Worm (Caenorhabditis elegans) whole organism, L4 larva: ENCODE results near the gene T02D1.8.

ENCODE experiments used
- attf-4 ChIP-seq: sonication (generic microtip); optimal IDR thresholded peaks from 3 replicates; lab custom pipeline; 2017; ENCODE audit warnings: missing biosample characterization, missing genetic modification characterization
- ceh-28 ChIP-seq: fragments of 150-350 bp; optimal IDR thresholded peaks from 2 replicates; lab custom pipeline; 2014; ENCODE audit warnings: missing biosample characterization, missing genetic modification reagents, missing genetic modification characterization
- lin-13 ChIP-seq: fragments of 150-350 bp; optimal IDR thresholded peaks from 2 replicates; lab custom pipeline; 2014; ENCODE audit warnings: missing biosample characterization, missing genetic modification reagents, missing genetic modification characterization
- nhr-25 ChIP-seq: sonication (generic microtip); optimal IDR thresholded peaks from 2 replicates; lab custom pipeline; 2017; ENCODE audit warnings: missing genetic modification characterization, mild to moderate bottlenecking, missing compliant biosample characterization, antibody characterized with exemption, moderate library complexity, borderline replicate concordance; ENCODE audit not compliant: insufficient read depth
- nhr-76 ChIP-seq: fragments of 150-350 bp; optimal IDR thresholded peaks from 2 replicates; lab custom pipeline; 2014; ENCODE audit warnings: missing biosample characterization, missing genetic modification characterization
- ztf-7 ChIP-seq: fragments of 150-350 bp; optimal IDR thresholded peaks from 2 replicates; lab custom pipeline; 2014; ENCODE audit warnings: missing biosample characterization, missing genetic modification characterization

ce11 chrIV:17399455-17399854 is 12.2 kb upstream of the T02D1.8 start, which contains the start of gene T02D1.4:
- no peak for TF ChIP-seq nhr-76
- TF ChIP-seq attf-4 (tag; lab: Kevin White, UChicago): no peak
- TF ChIP-seq nhr-25 (tag; lab: Kevin White, UChicago): no peak
- no peak for TF ChIP-seq ceh-28
- TF ChIP-seq lin-13 (GFP tag; lab: Kevin White, UChicago): no peak
- no peak for TF ChIP-seq ztf-7 (tag; lab: Kevin White, UChicago)
